Worm (Caenorhabditis elegans): Measurements from ENCODE around the gene cah-1.

Gene cah-1

ce11 chrIII:5042112-5042511 is 43.3 kb downstream of the cah-1 start, which contains the start of gene nlp-43:
TSS of gene nlp-43 (plus strand) at chrIII:5042412.
- TF ChIP-seq snpc-4 (tag; optimal IDR thresholded peaks at IDR 0.05) (no peak), unc-39 (tag; optimal IDR thresholded peaks at IDR 0.05) (no peak), sptf-1 (tag; optimal IDR thresholded peaks at IDR 0.05) (no peak), ceh-43 (GFP tag; optimal IDR thresholded peaks at IDR 0.05) (no peak), ceh-83 (GFP tag; optimal IDR thresholded peaks at IDR 0.05) (no peak), elt-1 (tag; optimal IDR thresholded peaks at IDR 0.05; ENCODE audit: borderline replicate concordance, insufficient read depth) (no peak), ham-2 (GFP tag; optimal IDR thresholded peaks at IDR 0.05) (no peak), ceh-39 (tag; optimal IDR thresholded peaks at IDR 0.05) (no peak), tbx-8 (GFP tag; optimal IDR thresholded peaks at IDR 0.05) (no peak), nhr-12 (tag; optimal IDR thresholded peaks at IDR 0.05) (no peak), lin-13 (tag; optimal IDR thresholded peaks at IDR 0.05) (no peak), ztf-11 (tag; optimal IDR thresholded peaks at IDR 0.05) (no peak), nhr-76 (tag; optimal IDR thresholded peaks at IDR 0.05) (no peak), blmp-1 (tag; optimal IDR thresholded peaks at IDR 0.05) (no peak), mab-5 (tag; optimal IDR thresholded peaks at IDR 0.05) (no peak), sem-2 (GFP tag; optimal IDR thresholded peaks at IDR 0.05) (no peak), mep-1 (tag; optimal IDR thresholded peaks at IDR 0.05) (no peak), elt-3 (tag; optimal IDR thresholded peaks at IDR 0.05) (no peak), lin-32 (GFP tag; optimal IDR thresholded peaks at IDR 0.05) (no peak)

ce11 chrIII:5036158-5036557 is 49.3 kb downstream of the cah-1 start, which contains the start of gene C45G9.6:
TSS of gene C45G9.6 (plus strand) at chrIII:5036458.
- TF ChIP-seq sptf-1 (tag; optimal IDR thresholded peaks at IDR 0.05) (no peak), hlh-1 (tag; optimal IDR thresholded peaks at IDR 0.05) (no peak)
